Worm (Caenorhabditis elegans) whole organism, early embryonic: Measurements from ENCODE around the gene clec-183.

ENCODE experiments used
- B0310.2 ChIP-seq: sonication (generic microtip); optimal IDR thresholded peaks from 2 replicates; lab custom pipeline; 2016; ENCODE audit warnings: mild to moderate bottlenecking, missing genetic modification characterization, missing compliant biosample characterization
- F13C5.2 ChIP-seq: sonication (generic microtip); optimal IDR thresholded peaks from 2 replicates; lab custom pipeline; 2017; ENCODE audit warnings: mild to moderate bottlenecking, missing genetic modification characterization, inconsistent platforms, missing compliant biosample characterization
- aly-1 ChIP-seq: sonication (generic microtip); optimal IDR thresholded peaks from 2 replicates; lab custom pipeline; 2016; ENCODE audit warnings: missing genetic modification characterization, missing compliant biosample characterization
- ama-1 ChIP-seq: fragments of 150-350 bp; optimal IDR thresholded peaks from 2 replicates; lab custom pipeline; 2014
- ceh-13 ChIP-seq: fragments of 200-800 bp; sonication (Bioruptor generic); optimal IDR thresholded peaks from 2 replicates; lab custom pipeline; 2018; ENCODE audit warnings: mild to moderate bottlenecking, missing genetic modification characterization, missing compliant biosample characterization
- ceh-36 ChIP-seq: sonication (generic microtip); optimal IDR thresholded peaks from 2 replicates; lab custom pipeline; 2016; ENCODE audit warnings: missing genetic modification characterization, inconsistent platforms, missing compliant biosample characterization
- ets-7 ChIP-seq: sonication (generic microtip); optimal IDR thresholded peaks from 2 replicates; lab custom pipeline; 2016; ENCODE audit warnings: missing genotype, missing genetic modification characterization, missing compliant biosample characterization
- flt-1 ChIP-seq: fragments of 200-800 bp; sonication (Bioruptor generic); IDR thresholded peaks from 2 replicates; pipeline ENCODE4 v1.3.6; 2022; ENCODE audit warnings: missing genetic modification characterization, missing compliant biosample characterization
- hmbx-1 ChIP-seq: sonication (generic microtip); optimal IDR thresholded peaks from 2 replicates; lab custom pipeline; 2016; ENCODE audit warnings: mild to moderate bottlenecking, missing genetic modification characterization, missing compliant biosample characterization
- hmg-4 ChIP-seq: fragments of 200-800 bp; sonication (Bioruptor generic); optimal IDR thresholded peaks from 2 replicates; lab custom pipeline; 2018; ENCODE audit warnings: mild to moderate bottlenecking, missing genetic modification characterization, missing compliant biosample characterization
- hnd-1 ChIP-seq: sonication (generic microtip); optimal IDR thresholded peaks from 2 replicates; lab custom pipeline; 2016; ENCODE audit warnings: missing genetic modification characterization, missing compliant biosample characterization
- pes-1 ChIP-seq: fragments of 200-800 bp; sonication (Bioruptor generic); IDR thresholded peaks from 2 replicates; pipeline ENCODE4 v1.3.6; 2022; ENCODE audit warnings: missing genetic modification reagents, missing genetic modification characterization, missing compliant biosample characterization
- scrt-1 ChIP-seq: fragments of 200-800 bp; sonication (Bioruptor generic); IDR thresholded peaks from 2 replicates; pipeline ENCODE4 v1.3.6; 2022; ENCODE audit warnings: missing genetic modification characterization, missing compliant biosample characterization
- sea-1 ChIP-seq: fragments of 200-800 bp; sonication (Bioruptor generic); conservative IDR thresholded peaks from 2 replicates; pipeline ENCODE4 v1.3.6; 2022; ENCODE audit warnings: missing genetic modification characterization, missing compliant biosample characterization
- tbx-11 ChIP-seq: fragments of 200-800 bp; sonication (Bioruptor generic); IDR thresholded peaks from 2 replicates; pipeline ENCODE4 v1.3.6; 2022; ENCODE audit warnings: missing genetic modification characterization, missing compliant biosample characterization
- tbx-37 ChIP-seq: fragments of 200-800 bp; sonication (Bioruptor generic); conservative IDR thresholded peaks from 2 replicates; pipeline ENCODE4 v1.3.6; 2022; ENCODE audit warnings: missing genetic modification reagents, missing genetic modification characterization, missing compliant biosample characterization
- tra-4 ChIP-seq: sonication (generic microtip); optimal IDR thresholded peaks from 2 replicates; lab custom pipeline; 2017; ENCODE audit warnings: missing genetic modification characterization, missing compliant biosample characterization

The clec-183 gene

ce11 chrIV:9374529-9374928 lies 46.7 kb downstream of the clec-183 start, which contains the start of gene C10C5.3:
Gene C10C5.3 (plus strand): TSS chrIV:9374829.
- no peak for TF ChIP-seq flt-1
- no peak for TF ChIP-seq pes-1
- no peak for TF ChIP-seq F13C5.2 (tag; lab: Kevin White, UChicago)
- TF ChIP-seq sea-1: no peak
- no peak for TF ChIP-seq tbx-37 (GFP tag; lab: Robert Waterston, UW)
- no peak for TF ChIP-seq ceh-13 (GFP tag; lab: Kevin White, UChicago)
- TF ChIP-seq ama-1 (lab: Kevin White, UChicago): no peak
- no peak for TF ChIP-seq B0310.2 (tag; lab: Kevin White, UChicago)
- no peak for TF ChIP-seq scrt-1 (GFP tag; lab: Robert Waterston, UW)
- no peak for TF ChIP-seq ets-7
- TF ChIP-seq ceh-36 (tag; lab: Kevin White, UChicago): no peak

- TF ChIP-seq aly-1 (tag; lab: Kevin White, UChicago) (no peak), tbx-11 (GFP tag; lab: Robert Waterston, UW) (no peak), hmbx-1 (tag; lab: Kevin White, UChicago) (no peak), B0310.2 (tag; lab: Kevin White, UChicago) (no peak), ceh-13 (GFP tag; lab: Kevin White, UChicago) (no peak), hnd-1 (tag; lab: Kevin White, UChicago) (no peak), flt-1 (no peak), ceh-36 (tag; lab: Kevin White, UChicago) (no peak), ama-1 (lab: Kevin White, UChicago) (no peak), scrt-1 (GFP tag; lab: Robert Waterston, UW) (no peak), tbx-37 (GFP tag; lab: Robert Waterston, UW) (no peak), pes-1 (no peak), tra-4 (tag; lab: Kevin White, UChicago) (no peak), ets-7 (no peak), hmg-4 (no peak), sea-1 (no peak), F13C5.2 (tag; lab: Kevin White, UChicago) (no peak)
These were observed 48.7 kb downstream of the clec-183 start for ce11 chrIV:9376550-9376949.

ce11 chrIV:9378272-9378671 lies 50.5 kb downstream of the clec-183 start, which contains the start of gene C10C5.4:
Gene C10C5.4 (plus strand): TSS chrIV:9378552.
- TF ChIP-seq tbx-11 (GFP tag; lab: Robert Waterston, UW) (no peak), ceh-36 (tag; lab: Kevin White, UChicago) (no peak), hnd-1 (tag; lab: Kevin White, UChicago) (no peak), ama-1 (lab: Kevin White, UChicago) (no peak), tbx-37 (GFP tag; lab: Robert Waterston, UW) (no peak), flt-1 (no peak), tra-4 (tag; lab: Kevin White, UChicago) (no peak), pes-1 (no peak), scrt-1 (GFP tag; lab: Robert Waterston, UW) (no peak), ets-7 (no peak)
